Worm (Caenorhabditis elegans): Measurements from ENCODE around the gene ref-1.

DNA sequence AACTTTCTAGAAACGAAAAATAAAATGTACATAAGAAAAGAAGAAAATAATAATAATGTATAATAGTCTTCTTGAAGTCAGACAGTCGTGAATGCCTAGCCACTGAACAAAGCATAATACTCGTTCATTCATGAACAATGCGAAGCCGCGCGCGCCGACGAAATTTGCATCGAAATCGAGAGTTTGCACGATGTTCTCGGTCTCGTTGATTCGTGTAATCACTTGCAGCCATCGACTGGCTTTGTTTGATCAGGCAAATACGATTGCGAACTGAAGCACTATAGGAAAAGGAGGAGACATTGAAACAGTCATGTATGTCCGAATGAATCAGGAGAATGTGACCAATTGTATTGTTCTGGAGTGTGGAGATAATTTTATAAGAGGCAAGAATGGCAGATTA, 14.5 kb upstream of the ref-1 start:
- TF ChIP-seq jun-1 (tag; optimal IDR thresholded peaks at IDR 0.05) (no peak), lin-39 (tag; optimal IDR thresholded peaks at IDR 0.05) (no peak), zag-1 (tag; optimal IDR thresholded peaks at IDR 0.05) (no peak), elt-3 (tag; optimal IDR thresholded peaks at IDR 0.05) (no peak), C16A3.4 (tag; optimal IDR thresholded peaks at IDR 0.05) (no peak), skn-1 (tag; optimal IDR thresholded peaks at IDR 0.05) (no peak), aly-2 (tag; optimal IDR thresholded peaks at IDR 0.05) (no peak)
